Worm (Caenorhabditis elegans): ENCODE data around the gene C18G1.1.

Gene C18G1.1

ce11 chrV:4777388-4777986, at the start of gene C18G1.1:
TSS of gene C18G1.1 (plus strand) at chrV:4777960.
- TF ChIP-seq egl-5 (tag; optimal IDR thresholded peaks at IDR 0.05) (peak; percentile 37), hmg-11 (tag; optimal IDR thresholded peaks at IDR 0.05) (no peak), lsy-12 (tag; optimal IDR thresholded peaks at IDR 0.05) (no peak), unc-39 (tag; optimal IDR thresholded peaks at IDR 0.05) (no peak)

DNA sequence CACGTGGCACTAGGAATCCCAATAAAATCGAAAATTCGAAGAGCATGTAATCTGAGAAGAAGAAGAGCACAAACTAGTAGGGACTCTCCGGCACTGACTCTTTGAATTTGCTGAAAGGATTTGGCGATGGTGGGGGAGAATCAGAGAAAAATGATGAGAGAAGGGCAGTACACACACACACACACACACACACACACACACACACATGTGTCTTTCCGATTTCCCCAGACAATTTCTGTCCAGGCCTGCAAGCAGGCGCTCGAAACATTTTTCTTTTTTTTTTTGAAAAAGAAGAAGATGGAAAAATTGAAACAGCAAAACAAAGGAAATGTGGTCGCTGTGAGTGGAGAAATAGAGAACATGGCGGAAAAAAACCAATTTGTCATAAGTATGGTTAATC, 47.7 kb upstream of the C18G1.1 start, which contains the start of gene tig-2:
Gene tig-2 (minus strand): TSS at position 87 of the 400 bp plus-strand sequence.
- TF ChIP-seq nfya-1 (tag; optimal IDR thresholded peaks at IDR 0.05; ENCODE audit: insufficient read depth), result peak; percentile 27
- TF ChIP-seq egl-27 (tag; optimal IDR thresholded peaks at IDR 0.05), result no peak
- no peak for TF ChIP-seq fkh-10 (GFP tag; optimal IDR thresholded peaks at IDR 0.05)
- peak; percentile 36 for TF ChIP-seq lin-39 (tag; optimal IDR thresholded peaks at IDR 0.05)

ce11 chrV:4731154-4731961, 46.4 kb upstream of the C18G1.1 start, which contains the start of gene F39G3.3:
TSS of gene F39G3.3 (plus strand) at chrV:4731911.
- TF ChIP-seq skn-1 (tag; optimal IDR thresholded peaks at IDR 0.05) (peak; percentile 52), nhr-43 (tag; optimal IDR thresholded peaks at IDR 0.05; ENCODE audit: poor library complexity, severe bottlenecking) (peak; percentile 58), nhr-76 (tag; optimal IDR thresholded peaks at IDR 0.05) (no peak), pha-4 (tag; optimal IDR thresholded peaks at IDR 0.05) (peak; percentile 77), elt-2 (tag; optimal IDR thresholded peaks at IDR 0.05) (peak; percentile 33), fkh-2 (tag; optimal IDR thresholded peaks at IDR 0.05) (no peak), lin-15B (tag; optimal IDR thresholded peaks at IDR 0.05) (peak; percentile 11), tbx-2 (tag; optimal IDR thresholded peaks at IDR 0.05) (no peak), unc-39 (tag; optimal IDR thresholded peaks at IDR 0.05) (no peak), nhr-12 (tag; optimal IDR thresholded peaks at IDR 0.05) (no peak), ZK546.5 (tag; optimal IDR thresholded peaks at IDR 0.05) (no peak), pqm-1 (tag; optimal IDR thresholded peaks at IDR 0.05) (peak; percentile 4), nhr-67 (tag; optimal IDR thresholded peaks at IDR 0.05) (no peak), hmg-11 (tag; optimal IDR thresholded peaks at IDR 0.05) (peak; percentile 81), ama-1 (optimal IDR thresholded peaks at IDR 0.05) (peak; percentile 24), nhr-23 (tag; optimal IDR thresholded peaks at IDR 0.05) (peak; percentile 45), ztf-11 (tag; optimal IDR thresholded peaks at IDR 0.05) (no peak), zag-1 (tag; optimal IDR thresholded peaks at IDR 0.05) (no peak), fos-1 (tag; optimal IDR thresholded peaks at IDR 0.05) (no peak), nhr-77 (tag; optimal IDR thresholded peaks at IDR 0.05) (no peak), snpc-4 (tag; optimal IDR thresholded peaks at IDR 0.05) (no peak), nhr-11 (tag; optimal IDR thresholded peaks at IDR 0.05) (no peak), ztf-4 (tag; optimal IDR thresholded peaks at IDR 0.05) (no peak), egl-27 (tag; optimal IDR thresholded peaks at IDR 0.05) (no peak), lsy-12 (tag; optimal IDR thresholded peaks at IDR 0.05) (no peak), elt-1 (tag; optimal IDR thresholded peaks at IDR 0.05) (no peak), nhr-237 (tag; optimal IDR thresholded peaks at IDR 0.05) (no peak), daf-12 (tag; optimal IDR thresholded peaks at IDR 0.05) (no peak), nfya-1 (tag; optimal IDR thresholded peaks at IDR 0.05; ENCODE audit: insufficient read depth) (peak; percentile 72), mdl-1 (tag; optimal IDR thresholded peaks at IDR 0.05) (no peak), ceh-9 (tag; optimal IDR thresholded peaks at IDR 0.05) (no peak), lin-39 (tag; optimal IDR thresholded peaks at IDR 0.05) (peak; percentile 94), elt-3 (tag; optimal IDR thresholded peaks at IDR 0.05) (no peak), R02D3.7 (tag; optimal IDR thresholded peaks at IDR 0.05) (no peak), nhr-28 (tag; optimal IDR thresholded peaks at IDR 0.05) (no peak), mml-1 (tag; optimal IDR thresholded peaks at IDR 0.05) (no peak), egl-5 (tag; optimal IDR thresholded peaks at IDR 0.05) (peak; percentile 80)
